Worm (Caenorhabditis elegans): ENCODE data around the gene H13N06.2.
A peak's percentile ranks its signal among the peaks of the same experiment; 100 is the strongest.

The H13N06.2 gene

DNA sequence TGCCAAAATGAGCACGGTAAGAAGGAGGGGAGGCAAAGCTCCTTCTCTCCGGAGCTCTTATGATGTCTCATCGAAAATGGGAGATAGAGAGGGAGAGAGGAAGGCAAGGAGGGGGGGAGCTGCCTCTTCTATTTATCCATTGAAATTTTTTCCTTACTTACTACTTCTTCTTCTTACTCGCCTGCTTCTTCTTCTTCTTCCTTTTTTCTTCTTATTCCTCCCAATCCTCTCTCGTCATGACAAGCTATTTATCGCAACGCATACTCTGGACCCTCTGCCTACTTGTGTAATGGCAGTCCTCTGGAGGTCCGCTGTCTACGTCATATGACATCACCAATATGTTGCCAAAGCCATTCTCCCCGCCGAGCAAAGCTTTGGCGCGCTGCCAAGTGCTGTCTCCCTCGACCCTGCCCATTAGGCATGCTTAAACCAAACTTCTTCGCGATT is 47.3 kb downstream of the H13N06.2 start (continued):
- TF ChIP-seq pag-3 (tag; optimal IDR thresholded peaks at IDR 0.05; ENCODE audit: borderline replicate concordance, insufficient read depth) = peak; percentile 89
- TF ChIP-seq C16A3.4 (tag; optimal IDR thresholded peaks at IDR 0.05) = no peak
- peak; percentile 4 for TF ChIP-seq lir-3 (tag; optimal IDR thresholded peaks at IDR 0.05; ENCODE audit: poor library complexity)
- TF ChIP-seq nhr-84 (tag; optimal IDR thresholded peaks at IDR 0.05) = no peak
- no peak for TF ChIP-seq jun-1 (tag; optimal IDR thresholded peaks at IDR 0.05)
- TF ChIP-seq ets-5 (GFP tag; IDR thresholded peaks at IDR 0.05) = no peak
- peak; percentile 2 for TF ChIP-seq mep-1 (tag; optimal IDR thresholded peaks at IDR 0.05)
- TF ChIP-seq ceh-63 (GFP tag; optimal IDR thresholded peaks at IDR 0.05) = peak; percentile 66
- peak; percentile 18 for TF ChIP-seq lin-39 (tag; optimal IDR thresholded peaks at IDR 0.05)
- TF ChIP-seq ces-1 (GFP tag; optimal IDR thresholded peaks at IDR 0.05) = no peak
- TF ChIP-seq unc-30 (tag; optimal IDR thresholded peaks at IDR 0.05) = no peak
- TF ChIP-seq sox-4 (tag; optimal IDR thresholded peaks at IDR 0.05) = no peak
- TF ChIP-seq nhr-47 (tag; optimal IDR thresholded peaks at IDR 0.05) = peak; percentile 83
- TF ChIP-seq ceh-8 (GFP tag; optimal IDR thresholded peaks at IDR 0.05) = peak; percentile 61
- peak in 1 of 2 experiments; percentile 23 for TF ChIP-seq ztf-11 (tag; optimal IDR thresholded peaks at IDR 0.05)
- no peak for TF ChIP-seq unc-98 (GFP tag; IDR thresholded peaks at IDR 0.05)
- peak; percentile 71 for TF ChIP-seq snu-23 (GFP tag; optimal IDR thresholded peaks at IDR 0.05)
- TF ChIP-seq aha-1 (tag; optimal IDR thresholded peaks at IDR 0.05) = no peak
- no peak for TF ChIP-seq hlh-4 (tag; optimal IDR thresholded peaks at IDR 0.05)
- no peak for TF ChIP-seq nhr-76 (tag; optimal IDR thresholded peaks at IDR 0.05)
- TF ChIP-seq dpl-1 (GFP tag; optimal IDR thresholded peaks at IDR 0.05) = peak in 2 of 3 experiments; percentile 3 to 22
- no peak for TF ChIP-seq mef-2 (tag; optimal IDR thresholded peaks at IDR 0.05)
- TF ChIP-seq elt-3 (tag; optimal IDR thresholded peaks at IDR 0.05) = no peak
- no peak for TF ChIP-seq blmp-1 (tag; optimal IDR thresholded peaks at IDR 0.05)
- no peak for TF ChIP-seq elt-2 (tag; optimal IDR thresholded peaks at IDR 0.05)
- TF ChIP-seq sup-37 (GFP tag; optimal IDR thresholded peaks at IDR 0.05) = no peak
- TF ChIP-seq fkh-4 (tag; optimal IDR thresholded peaks at IDR 0.05; ENCODE audit: borderline replicate concordance) = no peak
- TF ChIP-seq vab-15 (tag; optimal IDR thresholded peaks at IDR 0.05) = no peak
- TF ChIP-seq nhr-28 (tag; optimal IDR thresholded peaks at IDR 0.05) = no peak
- no peak for TF ChIP-seq lin-15B (tag; optimal IDR thresholded peaks at IDR 0.05)
- TF ChIP-seq nhr-85 (tag) = no peak
- no peak for TF ChIP-seq snpc-4 (tag; optimal IDR thresholded peaks at IDR 0.05)
- no peak for TF ChIP-seq ama-1 (optimal IDR thresholded peaks at IDR 0.05)
- TF ChIP-seq C04F5.9 (tag; optimal IDR thresholded peaks at IDR 0.05) = no peak

DNA sequence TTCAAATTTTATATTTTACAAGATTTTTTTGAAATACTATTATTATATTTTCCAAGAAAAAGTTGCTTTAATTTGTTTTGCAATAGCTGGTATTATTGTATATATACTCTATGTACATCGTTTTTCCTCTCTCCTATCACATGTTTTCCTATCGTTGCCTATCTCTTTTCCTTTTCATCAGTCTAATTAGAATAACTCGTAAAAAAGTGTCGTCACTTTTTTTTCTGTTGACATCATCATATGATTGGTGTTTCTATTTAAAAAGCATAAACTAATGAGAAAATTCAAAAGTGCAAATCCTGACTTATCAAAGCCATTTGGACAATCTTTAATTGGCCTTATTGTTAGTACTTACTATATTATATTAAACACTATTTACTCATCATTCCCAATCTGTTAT is 48.1 kb downstream of the H13N06.2 start:
- peak; percentile 77 for TF ChIP-seq nhr-71 (tag; optimal IDR thresholded peaks at IDR 0.05)
- TF ChIP-seq nhr-20 (tag; optimal IDR thresholded peaks at IDR 0.05) = peak; percentile 62
- TF ChIP-seq ceh-8 (GFP tag; optimal IDR thresholded peaks at IDR 0.05) = peak; percentile 87
- peak; percentile 92 for TF ChIP-seq dsc-1 (tag; optimal IDR thresholded peaks at IDR 0.05)
- TF ChIP-seq blmp-1 (tag; optimal IDR thresholded peaks at IDR 0.05) = peak; percentile 8
- TF ChIP-seq nhr-28 (tag; optimal IDR thresholded peaks at IDR 0.05) = no peak
- peak; percentile 31 for TF ChIP-seq swsn-7 (tag; optimal IDR thresholded peaks at IDR 0.05)
- no peak for TF ChIP-seq ceh-88 (GFP tag; IDR thresholded peaks at IDR 0.05)
- TF ChIP-seq fos-1 (tag; optimal IDR thresholded peaks at IDR 0.05) = peak; percentile 40
- TF ChIP-seq egl-13 (tag; optimal IDR thresholded peaks at IDR 0.05) = peak; percentile 71
- no peak for TF ChIP-seq nhr-77 (tag; optimal IDR thresholded peaks at IDR 0.05)
- peak; percentile 5 for TF ChIP-seq snu-23 (GFP tag; optimal IDR thresholded peaks at IDR 0.05)
- TF ChIP-seq lsy-2 (tag; optimal IDR thresholded peaks at IDR 0.05) = peak; percentile 39 to 50
- no peak for TF ChIP-seq egl-27 (tag; optimal IDR thresholded peaks at IDR 0.05)
- peak; percentile 7 for TF ChIP-seq unc-86 (tag; optimal IDR thresholded peaks at IDR 0.05)
- peak; percentile 58 for TF ChIP-seq nhr-47 (tag; optimal IDR thresholded peaks at IDR 0.05)
- peak; percentile 80 for TF ChIP-seq lin-14 (GFP tag; optimal IDR thresholded peaks at IDR 0.05)
- no peak for TF ChIP-seq sup-37 (GFP tag; optimal IDR thresholded peaks at IDR 0.05)
- peak; percentile 71 for TF ChIP-seq sox-4 (tag; optimal IDR thresholded peaks at IDR 0.05)
- TF ChIP-seq pax-3 (tag; optimal IDR thresholded peaks at IDR 0.05) = peak; percentile 42
- peak in 1 of 2 experiments; percentile 43 for TF ChIP-seq lin-35 (GFP tag; optimal IDR thresholded peaks at IDR 0.05)
- TF ChIP-seq fkh-8 (tag; optimal IDR thresholded peaks at IDR 0.05) = peak; percentile 82
- TF ChIP-seq nhr-11 (tag; optimal IDR thresholded peaks at IDR 0.05) = peak; percentile 7
- no peak for TF ChIP-seq grh-1 (GFP tag; IDR thresholded peaks at IDR 0.05)
- TF ChIP-seq xbp-1 (tag; optimal IDR thresholded peaks at IDR 0.05) = peak; percentile 19
